Worm (Caenorhabditis elegans): Measurements from ENCODE around the gene fbxa-220.

- no peak for TF ChIP-seq peb-1 (tag; optimal IDR thresholded peaks at IDR 0.05)
- no peak for TF ChIP-seq ama-1 (optimal IDR thresholded peaks at IDR 0.05)
- TF ChIP-seq nhr-77 (tag; optimal IDR thresholded peaks at IDR 0.05): no peak
- no peak for TF ChIP-seq nhr-6 (tag; optimal IDR thresholded peaks at IDR 0.05)
- no peak for TF ChIP-seq unc-55 (GFP tag; optimal IDR thresholded peaks at IDR 0.05)
- no peak for TF ChIP-seq ztf-11 (tag; optimal IDR thresholded peaks at IDR 0.05)
- TF ChIP-seq lin-13 (GFP tag; optimal IDR thresholded peaks at IDR 0.05): no peak
- no peak for TF ChIP-seq unc-62 (GFP tag; optimal IDR thresholded peaks at IDR 0.05)
- no peak for TF ChIP-seq ceh-82 (tag; optimal IDR thresholded peaks at IDR 0.05)
- TF ChIP-seq lin-39 (tag; optimal IDR thresholded peaks at IDR 0.05): no peak
- no peak for TF ChIP-seq lsy-2 (tag; optimal IDR thresholded peaks at IDR 0.05)
These were observed 5.3 kb downstream of the fbxa-220 start for ce11 chrIII:11478468-11479363.
